Fruit fly (Drosophila melanogaster) whole organism, adult: ENCODE data around the gene CG32982.

ENCODE experiments used
- CG11617 ChIP-seq: fragments of 200-800 bp; sonication (Bioruptor generic); optimal IDR thresholded peaks from 2 replicates; lab custom pipeline; 2017; ENCODE audit warnings: mild to moderate bottlenecking, missing biosample characterization, missing genetic modification reagents, missing genetic modification characterization
- CG12768 ChIP-seq: fragments of 200-800 bp; sonication (Bioruptor generic); optimal IDR thresholded peaks from 2 replicates; lab custom pipeline; 2017; ENCODE audit warnings: missing biosample characterization, missing genetic modification characterization, mild to moderate bottlenecking, moderate library complexity, missing genetic modification reagents
- CG14711 ChIP-seq: fragments of 200-800 bp; sonication (Bioruptor generic); optimal IDR thresholded peaks from 2 replicates; lab custom pipeline; 2018; ENCODE audit warnings: missing biosample characterization, mild to moderate bottlenecking, missing genetic modification characterization, moderate library complexity
- CG1620 ChIP-seq: fragments of 200-800 bp; sonication (Bioruptor generic); optimal IDR thresholded peaks from 2 replicates; lab custom pipeline; 2016; ENCODE audit warnings: missing biosample characterization, missing genetic modification characterization
- CG33017 ChIP-seq: fragments of 200-800 bp; sonication (Bioruptor generic); optimal IDR thresholded peaks from 2 replicates; lab custom pipeline; 2018; ENCODE audit warnings: missing biosample characterization, mild to moderate bottlenecking, missing genetic modification characterization, moderate library complexity
- CG5204 ChIP-seq: fragments of 200-800 bp; sonication (Bioruptor generic); optimal IDR thresholded peaks from 2 replicates; lab custom pipeline; 2016; ENCODE audit warnings: missing biosample characterization, missing genetic modification characterization
- CG7045 ChIP-seq: fragments of 200-800 bp; sonication (Bioruptor generic); optimal IDR thresholded peaks from 2 replicates; lab custom pipeline; 2017; ENCODE audit warnings: missing biosample characterization, mild to moderate bottlenecking, missing genetic modification characterization
- CG7101 ChIP-seq: fragments of 200-800 bp; sonication (Bioruptor generic); optimal IDR thresholded peaks from 2 replicates; lab custom pipeline; 2018; ENCODE audit warnings: missing biosample characterization, mild to moderate bottlenecking, missing genetic modification characterization, moderate library complexity
- Clk ChIP-seq: fragments of 200-800 bp; sonication (Bioruptor generic); optimal IDR thresholded peaks from 2 replicates; lab custom pipeline; 2017; ENCODE audit warnings: missing biosample characterization, missing genetic modification characterization
- Crg-1 ChIP-seq: fragments of 200-800 bp; sonication (Bioruptor generic); optimal IDR thresholded peaks from 2 replicates; lab custom pipeline; 2016; ENCODE audit warnings: missing biosample characterization, missing genetic modification characterization
- Hr96 ChIP-seq: fragments of 200-800 bp; sonication (Bioruptor generic); optimal IDR thresholded peaks from 2 replicates; lab custom pipeline; 2016; ENCODE audit warnings: missing biosample characterization, missing genetic modification characterization
- Mnt ChIP-seq: fragments of 200-800 bp; sonication (Bioruptor generic); optimal IDR thresholded peaks from 2 replicates; lab custom pipeline; 2016; ENCODE audit warnings: missing biosample characterization, mild to moderate bottlenecking, missing genetic modification characterization
- bab1 ChIP-seq: fragments of 200-800 bp; sonication (Bioruptor generic); optimal IDR thresholded peaks from 3 replicates; lab custom pipeline; 2019; ENCODE audit warnings: missing biosample characterization, mild to moderate bottlenecking, missing genetic modification characterization, moderate library complexity
- cic ChIP-seq: fragments of 200-800 bp; sonication (Bioruptor generic); optimal IDR thresholded peaks from 2 replicates; lab custom pipeline; 2017; ENCODE audit warnings: missing biosample characterization, mild to moderate bottlenecking, missing genetic modification characterization, moderate library complexity
- cnc ChIP-seq, 2 experiments: fragments of >200 bp; optimal IDR thresholded peaks; 2 replicates each; lab custom pipeline; 2017
- kay ChIP-seq: fragments of 200-800 bp; sonication (Bioruptor generic); peaks from one replicate; lab custom pipeline; 2016; ENCODE audit warnings: missing biosample characterization, missing genetic modification characterization, borderline replicate concordance
- ovo ChIP-seq: fragments of 200-800 bp; sonication (Bioruptor generic); optimal IDR thresholded peaks from 2 replicates; lab custom pipeline; 2016; ENCODE audit warnings: missing biosample characterization, missing genetic modification characterization
- pad ChIP-seq: fragments of 200-800 bp; sonication (Bioruptor generic); optimal IDR thresholded peaks from 3 replicates; lab custom pipeline; 2017; ENCODE audit warnings: missing biosample characterization, missing genetic modification characterization, mild to moderate bottlenecking, moderate library complexity, missing genetic modification reagents
- tj ChIP-seq: fragments of 200-800 bp; sonication (Bioruptor generic); optimal IDR thresholded peaks from 3 replicates; lab custom pipeline; 2017; ENCODE audit warnings: missing biosample characterization, mild to moderate bottlenecking, missing genetic modification characterization, moderate library complexity
- toe ChIP-seq: fragments of 200-800 bp; sonication (Bioruptor generic); optimal IDR thresholded peaks from 2 replicates; lab custom pipeline; 2016; ENCODE audit warnings: missing biosample characterization, missing genetic modification characterization

The CG32982 gene

DNA sequence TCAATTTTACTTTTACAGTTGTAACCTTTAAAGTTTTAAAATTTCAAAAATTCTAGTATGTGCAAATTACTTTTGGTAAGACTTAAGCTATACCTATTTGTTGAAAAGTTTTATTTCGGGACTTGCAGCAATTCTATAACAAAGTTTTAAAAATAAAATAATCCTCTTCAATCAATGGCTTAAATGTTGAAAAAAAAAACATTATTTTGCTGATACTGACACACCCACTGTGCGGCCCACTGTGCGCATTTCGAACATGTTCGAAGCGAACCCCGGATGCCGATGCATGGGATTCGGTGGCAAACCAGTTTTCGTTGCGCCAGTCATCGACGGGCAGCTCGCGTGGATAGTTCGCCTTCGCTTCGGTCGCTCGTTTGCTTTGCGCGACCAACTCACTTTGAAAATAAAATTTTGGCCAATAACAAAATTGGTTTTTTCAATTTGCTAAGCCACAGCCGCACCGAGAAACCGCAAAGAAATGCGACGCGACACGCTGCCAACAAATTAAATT lies at the start of gene CG32982:
CG32982 (plus strand) TSS at position 320 of the 511 bp plus-strand sequence.
- peak; percentile 53 for TF ChIP-seq kay
- peak; percentile 87 for TF ChIP-seq toe (GFP tag; lab: Kevin White, UChicago)
- TF ChIP-seq cic (GFP tag; lab: Kevin White, UChicago), result no peak
- peak; percentile 74 for TF ChIP-seq CG7101 (tag; lab: Kevin White, UChicago)
- TF ChIP-seq CG14711 (tag; lab: Kevin White, UChicago), result peak; percentile 54
- TF ChIP-seq CG11617 (GFP tag; lab: Kevin White, UChicago), result peak; percentile 81
- peak; percentile 61 for TF ChIP-seq pad (GFP tag; lab: Kevin White, UChicago)
- TF ChIP-seq ovo, result peak; percentile 46
- TF ChIP-seq Crg-1 (GFP tag; lab: Kevin White, UChicago), result peak; percentile 54
- TF ChIP-seq CG33017, result peak; percentile 73
- peak; percentile 86 for TF ChIP-seq CG5204 (GFP tag; lab: Kevin White, UChicago)
- TF ChIP-seq CG12768 (GFP tag; lab: Kevin White, UChicago), result peak; percentile 87
- TF ChIP-seq tj (GFP tag; lab: Kevin White, UChicago), result peak; percentile 46
- peak; percentile 32 for TF ChIP-seq Mnt
- peak; percentile 41 for TF ChIP-seq bab1 (GFP tag; lab: Kevin White, UChicago)
- no peak for TF ChIP-seq cnc (optimal IDR thresholded peaks at IDR 0.05; lab: Kevin White, UChicago)
- peak; percentile 67 for TF ChIP-seq Clk
- TF ChIP-seq Hr96 (GFP tag; lab: Kevin White, UChicago), result peak; percentile 85
- TF ChIP-seq CG7045 (GFP tag; lab: Kevin White, UChicago), result peak; percentile 86
- peak; percentile 60 for TF ChIP-seq CG1620

DNA sequence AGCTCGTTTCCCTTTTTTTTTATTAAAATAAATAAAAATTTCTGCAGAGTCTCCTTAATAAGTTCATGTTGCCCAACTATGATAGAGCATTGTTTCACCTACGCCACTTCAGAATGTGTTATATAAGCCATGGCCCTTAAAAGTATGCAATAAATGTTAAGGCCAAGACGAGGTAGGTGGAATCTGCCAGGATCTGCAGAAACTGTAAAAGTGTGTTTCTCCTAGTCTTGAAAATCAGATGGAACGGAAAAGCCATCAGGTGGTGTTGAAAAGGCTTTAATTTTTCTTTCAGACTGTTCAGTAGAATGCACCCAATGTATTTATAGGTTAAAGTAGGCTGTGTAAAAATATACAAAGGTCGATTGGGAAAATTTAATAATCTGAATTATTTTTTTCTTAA lies 48.7 kb upstream of the CG32982 start, which contains the start of gene CG12439:
CG12439 (plus strand) TSS at position 301 of the 400 bp plus-strand sequence.
- TF ChIP-seq pad (GFP tag; lab: Kevin White, UChicago) (no peak), CG12768 (GFP tag; lab: Kevin White, UChicago) (no peak), cnc (optimal IDR thresholded peaks at IDR 0.05; lab: Kevin White, UChicago) (no peak), CG7101 (tag; lab: Kevin White, UChicago) (no peak), CG5204 (GFP tag; lab: Kevin White, UChicago) (no peak), ovo (no peak), CG11617 (GFP tag; lab: Kevin White, UChicago) (no peak), kay (no peak), bab1 (GFP tag; lab: Kevin White, UChicago) (no peak), CG33017 (no peak), cic (GFP tag; lab: Kevin White, UChicago) (no peak), CG7045 (GFP tag; lab: Kevin White, UChicago) (no peak), Clk (no peak), Hr96 (GFP tag; lab: Kevin White, UChicago) (no peak), Crg-1 (GFP tag; lab: Kevin White, UChicago) (no peak)

DNA sequence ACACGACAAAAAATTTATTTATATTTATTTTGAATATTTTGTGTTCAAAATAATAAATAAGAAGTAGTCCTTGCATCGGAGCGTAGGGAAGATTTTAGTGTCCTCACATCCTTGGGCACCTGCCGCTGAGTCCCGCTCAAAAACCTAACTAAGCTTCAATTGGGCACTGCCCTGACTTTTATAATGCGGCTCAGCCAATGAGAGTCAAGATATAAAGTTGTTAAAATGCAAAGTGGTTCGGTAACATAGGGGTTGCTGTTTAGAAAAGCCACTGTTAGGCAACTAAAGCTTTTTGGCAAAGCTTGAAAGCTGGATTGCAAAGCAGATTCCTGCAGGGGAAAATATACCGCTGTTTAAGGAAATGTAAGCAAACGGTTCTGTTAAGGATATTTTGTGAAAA lies 42.8 kb upstream of the CG32982 start:
- TF ChIP-seq Crg-1 (GFP tag; lab: Kevin White, UChicago) (no peak), pad (GFP tag; lab: Kevin White, UChicago) (peak; percentile 61)

DNA sequence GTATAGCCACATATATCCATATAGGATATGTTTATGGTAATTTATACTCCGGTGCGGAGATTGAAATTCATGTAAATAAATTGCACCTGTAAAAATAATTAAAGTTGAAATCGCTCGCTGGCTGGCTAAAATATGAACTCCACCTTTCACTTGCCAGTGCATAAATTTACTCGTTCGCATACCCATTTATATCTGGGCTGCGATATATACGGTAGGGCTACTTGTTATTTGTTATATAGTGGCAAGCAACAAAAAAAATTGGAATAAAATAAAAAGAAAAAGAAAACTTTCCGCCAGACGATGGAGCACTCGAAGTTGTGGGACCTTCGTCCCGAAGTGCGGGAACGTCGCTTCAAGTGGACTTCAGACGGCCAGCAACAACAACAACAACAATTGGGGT lies 41.7 kb upstream of the CG32982 start, which contains the start of gene Toll-4:
Toll-4 (plus strand) TSS at position 301 of the 400 bp plus-strand sequence.
- TF ChIP-seq CG11617 (GFP tag; lab: Kevin White, UChicago) (no peak), cic (GFP tag; lab: Kevin White, UChicago) (no peak), CG5204 (GFP tag; lab: Kevin White, UChicago) (no peak), tj (GFP tag; lab: Kevin White, UChicago) (no peak), CG33017 (no peak), CG1620 (no peak), Crg-1 (GFP tag; lab: Kevin White, UChicago) (no peak), Clk (no peak), bab1 (GFP tag; lab: Kevin White, UChicago) (no peak), CG7045 (GFP tag; lab: Kevin White, UChicago) (no peak), pad (GFP tag; lab: Kevin White, UChicago) (no peak), toe (GFP tag; lab: Kevin White, UChicago) (no peak), CG12768 (GFP tag; lab: Kevin White, UChicago) (no peak), Mnt (no peak), cnc (optimal IDR thresholded peaks at IDR 0.05; lab: Kevin White, UChicago) (no peak), Hr96 (GFP tag; lab: Kevin White, UChicago) (no peak), CG7101 (tag; lab: Kevin White, UChicago) (no peak)

DNA sequence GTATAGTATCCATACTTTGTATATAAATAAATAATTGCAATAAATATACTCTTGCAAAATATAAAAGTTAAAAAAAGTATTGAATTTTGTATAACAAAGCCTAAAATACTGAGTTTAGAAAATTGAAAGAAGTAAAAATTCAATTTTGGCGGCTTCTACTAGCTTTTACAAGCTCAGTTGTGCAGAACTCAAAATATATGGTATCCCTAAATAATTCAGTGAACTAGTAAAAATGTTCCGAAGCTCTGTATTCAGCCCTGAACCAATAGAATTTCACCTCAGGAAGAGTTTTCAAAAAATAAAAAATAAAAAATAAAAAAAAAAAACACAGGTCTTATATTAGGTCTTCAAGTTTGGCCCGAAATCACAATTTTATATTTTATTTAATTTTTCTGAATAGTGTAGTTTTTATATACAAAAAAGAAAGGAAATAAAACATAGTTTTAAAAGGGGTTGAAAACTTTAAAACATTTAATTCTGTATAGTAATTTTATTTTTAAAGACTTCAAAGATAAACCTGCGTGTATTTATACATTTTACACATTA lies 35.9 kb upstream of the CG32982 start:
- TF ChIP-seq toe (GFP tag; lab: Kevin White, UChicago) (no peak), tj (GFP tag; lab: Kevin White, UChicago) (no peak), CG1620 (no peak), Mnt (no peak), CG11617 (GFP tag; lab: Kevin White, UChicago) (no peak)

DNA sequence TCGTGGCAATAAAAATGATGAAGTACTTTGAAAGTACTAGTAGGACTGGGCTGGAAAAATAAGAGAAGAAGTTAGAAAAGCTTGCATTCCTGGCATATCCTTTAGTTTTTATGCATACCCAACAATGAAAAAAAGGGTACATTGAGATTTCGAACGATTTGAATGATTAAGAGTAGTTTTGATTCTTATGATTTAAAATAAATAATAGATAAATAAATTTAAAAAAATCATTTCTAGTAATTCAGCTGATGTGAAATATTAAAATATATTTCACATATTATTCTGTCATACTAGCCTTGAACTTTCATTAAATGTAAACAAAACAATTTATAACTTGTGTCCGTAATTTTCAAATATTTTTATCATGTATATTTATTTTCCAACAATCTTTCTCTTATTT lies 28.3 kb upstream of the CG32982 start, which contains the start of gene CG31609:
CG31609 (plus strand) TSS at position 301 of the 400 bp plus-strand sequence.
- no peak for TF ChIP-seq CG7045 (GFP tag; lab: Kevin White, UChicago)
- TF ChIP-seq toe (GFP tag; lab: Kevin White, UChicago), result no peak
- no peak for TF ChIP-seq ovo
- TF ChIP-seq Crg-1 (GFP tag; lab: Kevin White, UChicago), result no peak
- TF ChIP-seq kay, result no peak
- TF ChIP-seq CG14711 (tag; lab: Kevin White, UChicago), result no peak
- no peak for TF ChIP-seq cnc (optimal IDR thresholded peaks at IDR 0.05; lab: Kevin White, UChicago)
- no peak for TF ChIP-seq bab1 (GFP tag; lab: Kevin White, UChicago)
- no peak for TF ChIP-seq CG7101 (tag; lab: Kevin White, UChicago)
- no peak for TF ChIP-seq pad (GFP tag; lab: Kevin White, UChicago)
- TF ChIP-seq CG11617 (GFP tag; lab: Kevin White, UChicago), result no peak
- no peak for TF ChIP-seq cic (GFP tag; lab: Kevin White, UChicago)
